Fruit fly (Drosophila melanogaster) whole organism, embryonic: ENCODE results near the gene CG13021.

Experiments used
- B-H2 ChIP-seq: fragments of 200-800 bp; sonication (Bioruptor generic); optimal IDR thresholded peaks from 2 replicates; lab custom pipeline; 2018; ENCODE audit warnings: missing biosample characterization, mild to moderate bottlenecking, missing genetic modification characterization
- CG1024 ChIP-seq: fragments of 200-800 bp; sonication (Bioruptor generic); IDR thresholded peaks from 2 replicates; pipeline ENCODE4 v1.3.6; 2022; ENCODE audit warnings: missing biosample characterization, missing genetic modification characterization
- CG10267 ChIP-seq: fragments of 200-800 bp; sonication (Bioruptor generic); optimal IDR thresholded peaks from 2 replicates; lab custom pipeline; 2018; ENCODE audit warnings: missing biosample characterization, mild to moderate bottlenecking, missing genetic modification characterization, moderate library complexity
- CG11504 ChIP-seq: fragments of 200-800 bp; sonication (Bioruptor generic); optimal IDR thresholded peaks from 3 replicates; lab custom pipeline; 2019; ENCODE audit warnings: missing biosample characterization, mild to moderate bottlenecking, missing genetic modification characterization, moderate library complexity
- CG11560 ChIP-seq: fragments of 200-800 bp; sonication (Bioruptor generic); IDR thresholded peaks from 3 replicates; pipeline ENCODE4 v1.3.6; 2022; ENCODE audit warnings: missing biosample characterization, missing genetic modification characterization
- CG12659 ChIP-seq: fragments of 200-800 bp; sonication (Bioruptor generic); optimal IDR thresholded peaks from 3 replicates; lab custom pipeline; 2017; ENCODE audit warnings: mild to moderate bottlenecking, missing biosample characterization, missing genetic modification reagents, missing genetic modification characterization
- CG14014 ChIP-seq: fragments of 200-800 bp; sonication (Bioruptor generic); IDR thresholded peaks from 2 replicates; pipeline ENCODE4 v1.3.6; 2022; ENCODE audit warnings: missing biosample characterization, missing genetic modification characterization
- CG14441 ChIP-seq: fragments of 200-800 bp; sonication (Bioruptor generic); IDR thresholded peaks from 2 replicates; pipeline ENCODE4 v1.3.6; 2022; ENCODE audit warnings: missing biosample characterization, missing genetic modification characterization
- CG17328 ChIP-seq: fragments of 200-800 bp; sonication (Bioruptor generic); IDR thresholded peaks from 2 replicates; pipeline ENCODE4 v1.3.6; 2022; ENCODE audit warnings: missing biosample characterization, missing genetic modification characterization
- CG17385 ChIP-seq: fragments of 200-800 bp; sonication (Bioruptor generic); optimal IDR thresholded peaks from 3 replicates; lab custom pipeline; 2018; ENCODE audit warnings: missing biosample characterization, mild to moderate bottlenecking, missing genetic modification characterization
- CG1832 ChIP-seq: fragments of 200-800 bp; sonication (Bioruptor generic); optimal IDR thresholded peaks from 2 replicates; lab custom pipeline; 2017; ENCODE audit warnings: missing biosample characterization, mild to moderate bottlenecking, missing genetic modification characterization, inconsistent platforms
- CG32767 ChIP-seq: fragments of 200-800 bp; sonication (Bioruptor generic); IDR thresholded peaks from 2 replicates; pipeline ENCODE4 v1.3.6; 2022; ENCODE audit warnings: missing biosample characterization, missing genetic modification characterization
- CG33213 ChIP-seq: fragments of 200-800 bp; sonication (Bioruptor generic); optimal IDR thresholded peaks from 3 replicates; lab custom pipeline; 2016; ENCODE audit warnings: missing biosample characterization, missing genetic modification characterization
- CG5180 ChIP-seq: fragments of 200-800 bp; sonication (Bioruptor generic); optimal IDR thresholded peaks from 3 replicates; lab custom pipeline; 2017; ENCODE audit warnings: missing biosample characterization, missing genetic modification characterization, mild to moderate bottlenecking, moderate library complexity, missing genetic modification reagents
- CG7786 ChIP-seq: fragments of 200-800 bp; sonication (Bioruptor generic); optimal IDR thresholded peaks from 2 replicates; lab custom pipeline; 2016; ENCODE audit warnings: missing biosample characterization, missing genetic modification characterization
- CG9932 ChIP-seq: fragments of 200-800 bp; sonication (Bioruptor generic); IDR thresholded peaks from 2 replicates; pipeline ENCODE4 v1.3.6; 2022; ENCODE audit warnings: missing biosample characterization, missing genetic modification characterization
- CkIIα-i1 ChIP-seq: fragments of 200-800 bp; sonication (Bioruptor generic); IDR thresholded peaks from 2 replicates; pipeline ENCODE4 v1.3.6; 2022; ENCODE audit warnings: missing biosample characterization, missing genetic modification characterization
- Dad ChIP-seq: fragments of 200-800 bp; sonication (Bioruptor generic); optimal IDR thresholded peaks from 3 replicates; lab custom pipeline; 2016; ENCODE audit warnings: missing biosample characterization, missing genetic modification characterization
- Drgx ChIP-seq: fragments of 200-800 bp; sonication (Bioruptor generic); IDR thresholded peaks from 2 replicates; pipeline ENCODE4 v1.3.6; 2022; ENCODE audit warnings: missing biosample characterization, missing genetic modification characterization
- E2f2 ChIP-seq: fragments of 200-800 bp; sonication (Bioruptor generic); IDR thresholded peaks from 2 replicates; pipeline ENCODE4 v1.3.6; 2022; ENCODE audit warnings: missing biosample characterization, missing genetic modification characterization
- Ets97D ChIP-seq: fragments of 200-800 bp; sonication (Bioruptor generic); optimal IDR thresholded peaks from 3 replicates; lab custom pipeline; 2016; ENCODE audit warnings: missing biosample characterization, missing genetic modification characterization
- H2.0 ChIP-seq: fragments of 200-800 bp; sonication (Bioruptor generic); IDR thresholded peaks from 2 replicates; pipeline ENCODE4 v1.3.6; 2022; ENCODE audit warnings: missing biosample characterization, missing genetic modification characterization
- Hr3 ChIP-seq: fragments of 200-800 bp; sonication (Bioruptor generic); optimal IDR thresholded peaks from 3 replicates; lab custom pipeline; 2016; ENCODE audit warnings: missing biosample characterization, missing genetic modification characterization
- Hr51 ChIP-seq, 2 experiments: fragments of 200-800 bp; sonication (Bioruptor generic); optimal IDR thresholded peaks; 2 replicates in 1 of 2; 3 replicates in 1 of 2; lab custom pipeline; 2016 to 2018; ENCODE audit warnings: missing biosample characterization in 2 of 2, missing genetic modification characterization in 2 of 2, mild to moderate bottlenecking in 1 of 2, moderate library complexity in 1 of 2
- Mad ChIP-seq: fragments of 200-800 bp; sonication (Bioruptor generic); optimal IDR thresholded peaks from 2 replicates; lab custom pipeline; 2016; ENCODE audit warnings: missing biosample characterization, missing genetic modification characterization
- Oli ChIP-seq: fragments of 200-800 bp; sonication (Bioruptor generic); optimal IDR thresholded peaks from 2 replicates; lab custom pipeline; 2018; ENCODE audit warnings: missing biosample characterization, mild to moderate bottlenecking, missing genetic modification characterization, moderate library complexity
- Sry-β ChIP-seq: fragments of 200-800 bp; sonication (Bioruptor generic); optimal IDR thresholded peaks from 2 replicates; lab custom pipeline; 2018; ENCODE audit warnings: missing biosample characterization, mild to moderate bottlenecking, missing genetic modification characterization, moderate library complexity
- Sry-δ ChIP-seq: fragments of 200-800 bp; sonication (Bioruptor generic); optimal IDR thresholded peaks from 2 replicates; lab custom pipeline; 2016; ENCODE audit warnings: missing biosample characterization, missing genetic modification characterization
- chif ChIP-seq, 2 experiments: fragments of 200-800 bp; sonication (Bioruptor generic); optimal IDR thresholded peaks; 3 replicates each; lab custom pipeline; 2016; ENCODE audit warnings: missing biosample characterization in 2 of 2, missing genetic modification characterization in 2 of 2
- crol ChIP-seq: fragments of 200-800 bp; sonication (Bioruptor generic); IDR thresholded peaks from 2 replicates; pipeline ENCODE4 v1.3.6; 2022; ENCODE audit warnings: missing biosample characterization, missing genetic modification characterization
- eyg ChIP-seq: fragments of 200-800 bp; sonication (Bioruptor generic); optimal IDR thresholded peaks from 3 replicates; lab custom pipeline; 2016; ENCODE audit warnings: missing biosample characterization, missing genetic modification characterization
- gem ChIP-seq: fragments of 200-800 bp; sonication (Bioruptor generic); optimal IDR thresholded peaks from 2 replicates; lab custom pipeline; 2019; ENCODE audit warnings: missing biosample characterization, mild to moderate bottlenecking, missing genetic modification characterization, moderate library complexity
- gt ChIP-seq: fragments of 200-800 bp; sonication (Bioruptor generic); IDR thresholded peaks from 2 replicates; pipeline ENCODE4 v1.3.6; 2022; ENCODE audit warnings: missing biosample characterization, missing genetic modification characterization
- lilli ChIP-seq: fragments of 200-800 bp; sonication (Bioruptor generic); optimal IDR thresholded peaks from 3 replicates; lab custom pipeline; 2016; ENCODE audit warnings: missing biosample characterization, missing genetic modification characterization
- lola ChIP-seq, 3 experiments: fragments of >200 bp in 2 of 3; fragments of 200-800 bp in 1 of 3; sonication (Bioruptor generic) in 1 of 3; optimal IDR thresholded peaks; 2 replicates each; lab custom pipeline; 2017 to 2019; ENCODE audit warnings: missing biosample characterization in 3 of 3, missing genetic modification characterization in 3 of 3, mild to moderate bottlenecking in 1 of 3, moderate library complexity in 1 of 3
- onecut ChIP-seq: fragments of 200-800 bp; sonication (Bioruptor generic); IDR thresholded peaks from 2 replicates; pipeline ENCODE4 v1.3.6; 2022; ENCODE audit warnings: missing biosample characterization, missing genetic modification characterization
- row ChIP-seq: fragments of 200-800 bp; sonication (Bioruptor generic); IDR thresholded peaks from 3 replicates; pipeline ENCODE4 v1.3.6; 2022; ENCODE audit warnings: missing biosample characterization, missing genetic modification characterization
- sd ChIP-seq: fragments of 200-800 bp; sonication (Bioruptor generic); optimal IDR thresholded peaks from 3 replicates; lab custom pipeline; 2018; ENCODE audit warnings: missing biosample characterization, mild to moderate bottlenecking, missing genetic modification characterization, moderate library complexity
- seq ChIP-seq: fragments of 200-800 bp; sonication (Bioruptor generic); IDR thresholded peaks from 2 replicates; pipeline ENCODE4 v1.3.6; 2022; ENCODE audit warnings: missing biosample characterization, missing genetic modification characterization
- stc ChIP-seq: fragments of 200-800 bp; sonication (Bioruptor generic); IDR thresholded peaks from 2 replicates; pipeline ENCODE4 v1.3.6; 2022; ENCODE audit warnings: missing biosample characterization, missing genetic modification characterization
- toy ChIP-seq: fragments of 200-800 bp; sonication (Bioruptor generic); IDR thresholded peaks from 2 replicates; pipeline ENCODE4 v1.3.6; 2022; ENCODE audit warnings: missing biosample characterization, missing genetic modification characterization
- twi ChIP-seq: fragments of 200-800 bp; optimal IDR thresholded peaks from 2 replicates; lab custom pipeline; 2019; ENCODE audit warnings: missing biosample characterization, mild to moderate bottlenecking, missing genetic modification characterization, moderate library complexity
- unpg ChIP-seq: fragments of 200-800 bp; sonication (Bioruptor generic); optimal IDR thresholded peaks from 3 replicates; lab custom pipeline; 2018; ENCODE audit warnings: missing biosample characterization, mild to moderate bottlenecking, missing genetic modification characterization, moderate library complexity
- wor ChIP-seq: fragments of 200-800 bp; sonication (Bioruptor generic); IDR thresholded peaks from 2 replicates; pipeline ENCODE4 v1.3.6; 2022; ENCODE audit warnings: missing biosample characterization, missing genetic modification characterization

CG13021 gene

DNA sequence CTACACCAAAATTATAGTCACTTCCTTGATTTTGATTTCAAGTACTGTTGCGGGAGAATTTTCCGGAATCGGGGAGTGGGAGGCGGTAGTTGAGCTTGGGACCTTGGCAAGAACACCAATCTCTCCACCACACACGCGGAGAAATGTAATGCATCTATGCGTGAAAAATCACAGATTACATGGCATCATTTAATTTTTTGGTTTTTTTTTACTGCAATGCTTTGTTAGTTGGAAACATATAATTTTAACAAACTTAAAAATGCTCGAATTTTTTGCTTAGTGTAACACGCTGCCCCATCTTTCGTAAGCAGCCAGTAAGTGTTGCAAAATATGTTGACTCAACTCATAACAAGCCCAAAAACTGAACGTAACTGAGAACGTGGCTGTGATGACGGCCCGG, 34.5 kb downstream of the CG13021 start (continued):
- TF ChIP-seq gem (tag; lab: Kevin White, UChicago) = peak; percentile 48
- TF ChIP-seq eyg (GFP tag; lab: Kevin White, UChicago) = no peak
- peak; percentile 26 for TF ChIP-seq CG7786 (GFP tag; lab: Kevin White, UChicago)
- no peak for TF ChIP-seq onecut (GFP tag; lab: Robert Waterston, UW)
- peak; percentile 34 for TF ChIP-seq lilli (GFP tag; lab: Kevin White, UChicago)
- no peak for TF ChIP-seq CG10267 (tag; lab: Kevin White, UChicago)
- TF ChIP-seq lola (GFP tag; optimal IDR thresholded peaks at IDR 0.05; lab: Kevin White, UChicago) = no peak
- no peak for TF ChIP-seq CG17328 (GFP tag; lab: Robert Waterston, UW)
- no peak for TF ChIP-seq Hr3
- peak; percentile 0 for TF ChIP-seq Sry-δ (GFP tag; lab: Kevin White, UChicago)
- no peak for TF ChIP-seq E2f2 (GFP tag; lab: Robert Waterston, UW)
- TF ChIP-seq B-H2 (GFP tag; lab: Kevin White, UChicago) = no peak
- no peak for TF ChIP-seq CG11560
- peak; percentile 4 for TF ChIP-seq CG17385 (GFP tag; lab: Kevin White, UChicago)
- no peak for TF ChIP-seq CkIIα-i1 (GFP tag; lab: Robert Waterston, UW)
- TF ChIP-seq Hr51 (GFP tag; optimal IDR thresholded peaks at IDR 0.05; lab: Kevin White, UChicago) = peak in 1 of 2 experiments; percentile 52
- no peak for TF ChIP-seq CG32767 (GFP tag; lab: Robert Waterston, UW)
- TF ChIP-seq CG33213 (GFP tag; lab: Kevin White, UChicago) = no peak
- peak; percentile 3 for TF ChIP-seq unpg (GFP tag; lab: Kevin White, UChicago)
- TF ChIP-seq CG14014 (GFP tag; lab: Robert Waterston, UW) = no peak
- no peak for TF ChIP-seq CG1024 (GFP tag; lab: Robert Waterston, UW)
- no peak for TF ChIP-seq Mad (GFP tag; lab: Kevin White, UChicago)
- TF ChIP-seq sd (tag; lab: Kevin White, UChicago) = no peak
- TF ChIP-seq CG12659 (GFP tag; lab: Kevin White, UChicago) = no peak
- peak; percentile 24 for TF ChIP-seq Oli (tag; lab: Kevin White, UChicago)
- peak; percentile 42 for TF ChIP-seq seq
- TF ChIP-seq CG14441 = 0 out of 2 replicates have a peak, but pooled peaks have one; percentile 14
- no peak for TF ChIP-seq toy (GFP tag; lab: Robert Waterston, UW)
- 0 out of 2 replicates have a peak, but pooled peaks have one; percentile 45 for TF ChIP-seq stc (GFP tag; lab: Robert Waterston, UW)
- no peak for TF ChIP-seq H2.0 (GFP tag; lab: Robert Waterston, UW)

DNA sequence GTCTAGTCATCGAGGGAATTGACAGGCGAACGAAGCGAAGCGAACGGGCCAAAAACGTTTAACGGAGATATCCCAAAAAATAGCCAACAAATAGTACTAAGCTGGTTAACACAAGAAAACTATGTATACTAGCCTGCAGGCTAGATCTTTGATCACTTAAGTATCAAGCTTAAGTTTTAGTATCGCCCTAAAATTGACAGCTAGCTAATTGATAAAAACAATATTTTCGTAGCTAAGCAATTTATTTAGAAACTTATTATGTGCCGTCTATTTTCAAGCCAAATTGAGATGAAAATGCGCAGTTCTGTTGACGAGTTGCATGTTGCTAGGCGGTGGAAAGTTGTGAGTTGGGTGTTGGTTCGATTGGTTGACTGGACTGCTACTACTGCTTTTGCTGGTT, 35.2 kb downstream of the CG13021 start:
- TF ChIP-seq CG9932 (GFP tag; lab: Robert Waterston, UW) (no peak), CG5180 (peak; percentile 52), row (peak; percentile 41; the same call in 2 of the 3 replicates), CG11504 (peak; percentile 16), Sry-β (peak; percentile 74), Dad (GFP tag; lab: Kevin White, UChicago) (no peak)
- TF ChIP-seq, all 482 proteins: peak for 4

DNA sequence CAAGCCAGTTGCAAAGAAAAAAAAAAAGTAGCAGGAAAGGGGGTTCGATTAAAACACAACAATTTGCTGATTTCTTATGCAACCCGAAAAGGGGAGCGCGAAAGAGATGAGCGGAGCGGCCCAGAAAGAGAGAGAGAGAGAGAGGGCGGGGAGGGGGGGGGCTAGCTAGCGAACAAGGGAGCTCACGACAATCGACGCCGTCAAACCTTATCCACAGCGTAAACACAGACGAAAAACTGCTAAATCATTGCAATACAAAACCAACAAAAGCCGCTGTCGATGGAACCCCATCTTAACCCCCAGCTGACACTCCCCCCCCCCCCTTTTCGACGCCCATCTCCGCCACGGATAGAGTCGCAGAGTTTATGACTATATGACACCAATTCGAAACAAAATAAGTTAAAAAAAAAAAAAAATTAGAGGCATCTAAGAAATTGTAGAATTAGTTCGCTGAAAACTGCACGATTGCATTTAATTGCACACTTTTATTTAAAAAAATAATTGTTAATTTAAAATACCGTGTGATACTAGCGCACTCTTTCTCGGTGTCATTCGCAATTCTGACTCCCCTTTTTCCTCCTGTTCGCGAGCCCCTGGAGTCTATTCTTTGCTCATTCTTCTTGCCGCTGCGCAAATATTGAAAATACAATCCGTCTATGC, 41.2 kb downstream of the CG13021 start:
- peak; percentile 22 for TF ChIP-seq CG1832 (GFP tag; lab: Kevin White, UChicago)
- no peak for TF ChIP-seq CG9932 (GFP tag; lab: Robert Waterston, UW)
- 0 out of 2 replicates have a peak, but pooled peaks have one; percentile 32 for TF ChIP-seq Drgx
- no peak for TF ChIP-seq twi (tag; lab: Kevin White, UChicago)
- peak; percentile 78 for TF ChIP-seq crol
- no peak for TF ChIP-seq wor (GFP tag; lab: Robert Waterston, UW)
- TF ChIP-seq gt (GFP tag; lab: Robert Waterston, UW) = no peak
- TF ChIP-seq Ets97D = no peak
- TF ChIP-seq chif (GFP tag; optimal IDR thresholded peaks at IDR 0.05; lab: Kevin White, UChicago) = no peak
